Worm (Caenorhabditis elegans) whole organism, L4 larva: Measurements from ENCODE around the gene ncx-8.

Experiments used
- fkh-10 ChIP-seq: fragments of 150-350 bp; optimal IDR thresholded peaks from 2 replicates; lab custom pipeline; 2014; ENCODE audit warnings: missing biosample characterization, missing genetic modification reagents, missing genetic modification characterization
- hmg-1.1 ChIP-seq: fragments of 200-800 bp; sonication (Bioruptor generic); IDR thresholded peaks from 2 replicates; pipeline ENCODE4 v1.3.6; 2022; ENCODE audit warnings: missing genetic modification reagents, missing genetic modification characterization, missing compliant biosample characterization
- nhr-77 ChIP-seq: fragments of 150-350 bp; optimal IDR thresholded peaks from 2 replicates; lab custom pipeline; 2014; ENCODE audit warnings: missing biosample characterization, missing genetic modification characterization
- unc-62 ChIP-seq, 3 experiments: fragments of 150-350 bp in 1 of 3; sonication (generic microtip); optimal IDR thresholded peaks in 2 of 3; peaks in 1 of 3; 1 replicate in 1 of 3; 2 replicates in 2 of 3; lab custom pipeline; 2014 to 2017; ENCODE audit warnings: missing biosample characterization in 3 of 3, missing genetic modification characterization in 3 of 3, missing genetic modification reagents in 3 of 3, missing genotype in 1 of 3

DNA sequence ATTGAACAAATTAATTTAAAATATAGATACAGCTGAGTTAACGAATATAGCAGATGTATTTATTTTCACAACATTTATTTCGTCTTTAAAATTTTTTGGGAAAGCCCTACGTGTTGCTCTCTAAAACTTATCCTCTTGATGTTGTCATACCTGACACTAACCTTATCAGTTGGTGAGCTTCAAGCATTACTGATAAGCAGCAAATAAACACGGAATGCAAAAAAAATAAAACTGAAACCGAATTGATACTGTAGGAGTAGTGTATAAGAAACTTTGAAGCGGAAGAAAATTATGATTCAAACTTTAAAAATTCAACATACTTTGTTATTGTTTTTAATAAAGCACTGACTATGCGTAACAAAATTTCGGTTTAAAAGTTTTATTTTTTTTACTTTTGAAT lies 51.9 kb downstream of the ncx-8 start:
- no peak for TF ChIP-seq nhr-77 (tag; lab: Kevin White, UChicago)
- TF ChIP-seq unc-62 (GFP tag; optimal IDR thresholded peaks at IDR 0.05 in 1 of 2; lab: Kevin White, UChicago), result no peak
- TF ChIP-seq unc-62 (tag; optimal IDR thresholded peaks at IDR 0.05; lab: Kevin White, UChicago), result no peak
- no peak for TF ChIP-seq hmg-1.1 (GFP tag; lab: Robert Waterston, UW)
- no peak for TF ChIP-seq fkh-10 (GFP tag; lab: Kevin White, UChicago)
